Fruit fly (Drosophila melanogaster) whole organism, embryonic: ENCODE results near the gene CG45544.

Experiments
- B-H2 ChIP-seq: fragments of 200-800 bp; sonication (Bioruptor generic); optimal IDR thresholded peaks from 2 replicates; lab custom pipeline; 2018; ENCODE audit warnings: missing biosample characterization, mild to moderate bottlenecking, missing genetic modification characterization
- CG1024 ChIP-seq: fragments of 200-800 bp; sonication (Bioruptor generic); IDR thresholded peaks from 2 replicates; pipeline ENCODE4 v1.3.6; 2022; ENCODE audit warnings: missing biosample characterization, missing genetic modification characterization
- CG10431 ChIP-seq: fragments of 200-800 bp; sonication (Bioruptor generic); optimal IDR thresholded peaks from 3 replicates; lab custom pipeline; 2018; ENCODE audit warnings: missing biosample characterization, mild to moderate bottlenecking, missing genetic modification characterization
- CG10543 ChIP-seq: fragments of 200-800 bp; sonication (Bioruptor generic); optimal IDR thresholded peaks from 3 replicates; lab custom pipeline; 2017; ENCODE audit warnings: missing biosample characterization, mild to moderate bottlenecking, missing genetic modification characterization, moderate library complexity
- CG11504 ChIP-seq: fragments of 200-800 bp; sonication (Bioruptor generic); optimal IDR thresholded peaks from 3 replicates; lab custom pipeline; 2019; ENCODE audit warnings: missing biosample characterization, mild to moderate bottlenecking, missing genetic modification characterization, moderate library complexity
- CG13424 ChIP-seq: fragments of 200-800 bp; sonication (Bioruptor generic); optimal IDR thresholded peaks from 2 replicates; lab custom pipeline; 2019; ENCODE audit warnings: missing biosample characterization, mild to moderate bottlenecking, missing genetic modification characterization, moderate library complexity
- CG15479 ChIP-seq: fragments of 200-800 bp; sonication (Bioruptor generic); optimal IDR thresholded peaks from 3 replicates; lab custom pipeline; 2019; ENCODE audit warnings: missing biosample characterization, mild to moderate bottlenecking, missing genetic modification characterization, moderate library complexity
- CG17385 ChIP-seq: fragments of 200-800 bp; sonication (Bioruptor generic); optimal IDR thresholded peaks from 3 replicates; lab custom pipeline; 2018; ENCODE audit warnings: missing biosample characterization, mild to moderate bottlenecking, missing genetic modification characterization
- CG2120 ChIP-seq: fragments of 200-800 bp; sonication (Bioruptor generic); optimal IDR thresholded peaks from 3 replicates; lab custom pipeline; 2016; ENCODE audit warnings: missing biosample characterization, missing genetic modification characterization
- CG3163 ChIP-seq: fragments of 200-800 bp; sonication (Bioruptor generic); optimal IDR thresholded peaks from 3 replicates; lab custom pipeline; 2016; ENCODE audit warnings: missing biosample characterization, missing genetic modification characterization
- CG32532 ChIP-seq: fragments of 200-800 bp; sonication (Bioruptor generic); IDR thresholded peaks from 2 replicates; pipeline ENCODE4 v1.3.6; 2022; ENCODE audit warnings: missing biosample characterization, missing genetic modification characterization
- CG32772 ChIP-seq: fragments of 200-800 bp; sonication (Bioruptor generic); IDR thresholded peaks from 2 replicates; pipeline ENCODE4 v1.3.6; 2022; ENCODE audit warnings: missing biosample characterization, missing genetic modification characterization
- CG3407 ChIP-seq: fragments of 200-800 bp; sonication (Bioruptor generic); optimal IDR thresholded peaks from 2 replicates; lab custom pipeline; 2018; ENCODE audit warnings: missing biosample characterization, mild to moderate bottlenecking, missing genetic modification characterization
- CG34376 ChIP-seq: fragments of 200-800 bp; sonication (Bioruptor generic); optimal IDR thresholded peaks from 2 replicates; lab custom pipeline; 2018; ENCODE audit warnings: missing biosample characterization, mild to moderate bottlenecking, missing genetic modification characterization
- CG4282 ChIP-seq: fragments of 200-800 bp; sonication (Bioruptor generic); optimal IDR thresholded peaks from 2 replicates; lab custom pipeline; 2016; ENCODE audit warnings: missing biosample characterization, missing genetic modification characterization
- CG43689 ChIP-seq: fragments of 200-800 bp; sonication (Bioruptor generic); IDR thresholded peaks from 2 replicates; pipeline ENCODE4 v1.3.6; 2022; ENCODE audit warnings: missing biosample characterization, missing genetic modification characterization
- CG7745 ChIP-seq: fragments of 200-800 bp; sonication (Bioruptor generic); optimal IDR thresholded peaks from 2 replicates; lab custom pipeline; 2018; ENCODE audit warnings: missing biosample characterization, mild to moderate bottlenecking, missing genetic modification characterization, moderate library complexity
- CG9727 ChIP-seq: fragments of 200-800 bp; sonication (Bioruptor generic); optimal IDR thresholded peaks from 3 replicates; lab custom pipeline; 2017; ENCODE audit warnings: missing biosample characterization, mild to moderate bottlenecking, missing genetic modification characterization
- CG9932 ChIP-seq: fragments of 200-800 bp; sonication (Bioruptor generic); IDR thresholded peaks from 2 replicates; pipeline ENCODE4 v1.3.6; 2022; ENCODE audit warnings: missing biosample characterization, missing genetic modification characterization
- CHES-1-like ChIP-seq: fragments of 200-800 bp; sonication (Bioruptor generic); optimal IDR thresholded peaks from 2 replicates; lab custom pipeline; 2016; ENCODE audit warnings: missing biosample characterization, missing genetic modification characterization
- Camta ChIP-seq: fragments of 200-800 bp; sonication (Bioruptor generic); optimal IDR thresholded peaks from 2 replicates; lab custom pipeline; 2016; ENCODE audit warnings: missing biosample characterization, missing genetic modification characterization
- Doc2 ChIP-seq: fragments of 200-800 bp; sonication (Bioruptor generic); IDR thresholded peaks from 2 replicates; pipeline ENCODE4 v1.3.6; 2022; ENCODE audit warnings: missing biosample characterization, missing genetic modification characterization
- Drgx ChIP-seq: fragments of 200-800 bp; sonication (Bioruptor generic); IDR thresholded peaks from 2 replicates; pipeline ENCODE4 v1.3.6; 2022; ENCODE audit warnings: missing biosample characterization, missing genetic modification characterization
- Gsc ChIP-seq: fragments of 200-800 bp; sonication (Bioruptor generic); IDR thresholded peaks from 2 replicates; pipeline ENCODE4 v1.3.6; 2022; ENCODE audit warnings: missing biosample characterization, missing genetic modification characterization
- Gug ChIP-seq: fragments of 200-800 bp; sonication (Bioruptor generic); IDR thresholded peaks from 4 replicates; pipeline ENCODE4 v1.3.6; 2022; ENCODE audit warnings: missing biosample characterization, missing genetic modification characterization
- Med ChIP-seq: fragments of 200-800 bp; sonication (Bioruptor generic); peaks from one replicate; lab custom pipeline; 2016; ENCODE audit warnings: missing biosample characterization, missing genetic modification characterization, mild to moderate bottlenecking, inconsistent platforms, moderate library complexity
- Myb ChIP-seq: fragments of 200-800 bp; sonication (Bioruptor generic); optimal IDR thresholded peaks from 2 replicates; lab custom pipeline; 2016; ENCODE audit warnings: missing biosample characterization, missing genetic modification characterization
- NFAT ChIP-seq: fragments of 200-800 bp; sonication (Bioruptor generic); IDR thresholded peaks from 2 replicates; pipeline ENCODE4 v1.3.6; 2022; ENCODE audit warnings: missing biosample characterization, missing genetic modification characterization
- Pdp1 ChIP-seq, 2 experiments: fragments of 200-800 bp; sonication (Bioruptor generic); optimal IDR thresholded peaks; 3 replicates each; lab custom pipeline; 2016; ENCODE audit warnings: missing biosample characterization in 2 of 2, missing genetic modification characterization in 2 of 2, mild to moderate bottlenecking in 1 of 2, moderate library complexity in 1 of 2
- Trl ChIP-seq, 3 experiments: fragments of >200 bp in 2 of 3; fragments of 200-800 bp in 1 of 3; sonication (Bioruptor generic) in 1 of 3; optimal IDR thresholded peaks; 2 replicates in 1 of 3; 3 replicates in 2 of 3; lab custom pipeline; 2016 to 2017; ENCODE audit warnings: missing biosample characterization in 1 of 3, missing genetic modification characterization in 1 of 3
- ash1 ChIP-seq: fragments of 200-800 bp; sonication (Bioruptor generic); optimal IDR thresholded peaks from 2 replicates; lab custom pipeline; 2018; ENCODE audit warnings: missing biosample characterization, mild to moderate bottlenecking, missing genetic modification characterization
- bowl ChIP-seq: fragments of 200-800 bp; sonication (Bioruptor generic); IDR thresholded peaks from 2 replicates; pipeline ENCODE4 v1.3.6; 2022; ENCODE audit warnings: missing biosample characterization, missing genetic modification characterization
- chinmo ChIP-seq: fragments of 200-800 bp; sonication (Bioruptor generic); IDR thresholded peaks from 4 replicates; pipeline ENCODE4 v1.3.6; 2022; ENCODE audit warnings: missing biosample characterization, missing genetic modification characterization; ENCODE audit not compliant: partially characterized antibody
- crol ChIP-seq: fragments of 200-800 bp; sonication (Bioruptor generic); IDR thresholded peaks from 2 replicates; pipeline ENCODE4 v1.3.6; 2022; ENCODE audit warnings: missing biosample characterization, missing genetic modification characterization
- gem ChIP-seq: fragments of 200-800 bp; sonication (Bioruptor generic); optimal IDR thresholded peaks from 2 replicates; lab custom pipeline; 2019; ENCODE audit warnings: missing biosample characterization, mild to moderate bottlenecking, missing genetic modification characterization, moderate library complexity
- kah ChIP-seq: fragments of 200-800 bp; sonication (Bioruptor generic); optimal IDR thresholded peaks from 2 replicates; lab custom pipeline; 2018; ENCODE audit warnings: missing biosample characterization, mild to moderate bottlenecking, missing genetic modification characterization
- knrl ChIP-seq: fragments of 200-800 bp; sonication (Bioruptor generic); IDR thresholded peaks from 3 replicates; pipeline ENCODE4 v1.3.6; 2022; ENCODE audit warnings: missing biosample characterization, missing genetic modification characterization; ENCODE audit not compliant: partially characterized antibody
- lilli ChIP-seq: fragments of 200-800 bp; sonication (Bioruptor generic); optimal IDR thresholded peaks from 3 replicates; lab custom pipeline; 2016; ENCODE audit warnings: missing biosample characterization, missing genetic modification characterization
- lov ChIP-seq, 2 experiments: fragments of 200-800 bp in 1 of 2; fragments of >200 bp in 1 of 2; sonication (Bioruptor generic) in 1 of 2; IDR thresholded peaks in 1 of 2; optimal IDR thresholded peaks in 1 of 2; 2 replicates in 1 of 2; 3 replicates in 1 of 2; pipeline versions ENCODE4 v1.3.6 to Lab custom; 2017 to 2022; ENCODE audit warnings: missing biosample characterization in 1 of 2, missing genetic modification characterization in 1 of 2
- nerfin-1 ChIP-seq: fragments of 200-800 bp; sonication (Bioruptor generic); optimal IDR thresholded peaks from 3 replicates; lab custom pipeline; 2019; ENCODE audit warnings: missing biosample characterization, mild to moderate bottlenecking, missing genetic modification characterization, moderate library complexity
- pan ChIP-seq, 4 experiments: fragments of >200 bp in 3 of 4; fragments of 200-800 bp in 1 of 4; sonication (Bioruptor generic) in 1 of 4; optimal IDR thresholded peaks in 3 of 4; IDR thresholded peaks in 1 of 4; 2 replicates each; pipeline versions ENCODE4 v1.3.6 to Lab custom; 2017 to 2022; ENCODE audit warnings: missing biosample characterization in 2 of 4, missing genetic modification characterization in 2 of 4, mixed read lengths in 1 of 4
- pfk ChIP-seq: fragments of 200-800 bp; sonication (Bioruptor generic); optimal IDR thresholded peaks from 2 replicates; lab custom pipeline; 2018; ENCODE audit warnings: missing biosample characterization, mild to moderate bottlenecking, missing genetic modification characterization, moderate library complexity
- psq ChIP-seq: fragments of 200-800 bp; sonication (Bioruptor generic); optimal IDR thresholded peaks from 2 replicates; lab custom pipeline; 2017; ENCODE audit warnings: missing biosample characterization, missing genetic modification characterization
- rib ChIP-seq: fragments of 200-800 bp; sonication (Bioruptor generic); IDR thresholded peaks from 2 replicates; pipeline ENCODE4 v1.3.6; 2022; ENCODE audit warnings: missing biosample characterization, missing genetic modification characterization
- slbo ChIP-seq: fragments of 200-800 bp; sonication (Bioruptor generic); IDR thresholded peaks from 2 replicates; pipeline ENCODE4 v1.3.6; 2022; ENCODE audit warnings: missing biosample characterization, missing genetic modification characterization
- sqz ChIP-seq: fragments of 200-800 bp; sonication (Bioruptor generic); optimal IDR thresholded peaks from 3 replicates; lab custom pipeline; 2018; ENCODE audit warnings: missing biosample characterization, mild to moderate bottlenecking, missing genetic modification characterization
- yki ChIP-seq: fragments of >200 bp; optimal IDR thresholded peaks from 3 replicates; lab custom pipeline; 2018
- zen ChIP-seq: fragments of 200-800 bp; sonication (Bioruptor generic); optimal IDR thresholded peaks from 3 replicates; lab custom pipeline; 2018; ENCODE audit warnings: missing biosample characterization, mild to moderate bottlenecking, missing genetic modification characterization, moderate library complexity
- zfh2 ChIP-seq: fragments of 200-800 bp; sonication (Bioruptor generic); optimal IDR thresholded peaks from 2 replicates; lab custom pipeline; 2016; ENCODE audit warnings: missing biosample characterization, missing genetic modification characterization

Gene CG45544

DNA sequence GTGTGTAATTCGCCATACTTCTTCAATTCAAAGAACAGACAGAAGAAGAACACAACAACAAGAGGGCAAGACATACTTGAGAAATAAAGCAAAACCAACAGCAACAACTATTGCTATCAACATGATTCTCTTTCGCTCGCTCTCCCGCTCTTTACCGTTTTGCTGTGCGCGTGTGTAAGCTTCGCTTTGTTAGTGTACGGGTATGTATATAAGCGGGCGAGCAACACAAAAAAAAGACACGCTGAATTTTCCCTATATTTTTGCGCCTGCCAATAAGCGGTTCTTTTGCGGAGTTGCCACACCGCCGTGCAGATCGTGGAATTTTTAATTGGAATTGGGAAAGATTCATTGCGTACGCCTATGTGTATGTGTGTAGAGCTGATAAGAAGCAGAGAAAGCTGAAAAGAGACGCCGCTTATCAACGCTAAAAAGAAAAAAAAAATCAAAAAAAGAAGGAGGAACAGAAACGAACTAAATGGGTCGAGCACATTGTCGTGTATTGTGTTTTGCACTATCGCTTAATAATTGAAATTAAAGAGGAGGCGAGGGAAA, 41.2 kb upstream of the CG45544 start (continued):
- peak; percentile 63 for TF ChIP-seq CG17385
- TF ChIP-seq CG10431 (GFP tag; lab: Kevin White, UChicago), result no peak
- peak; percentile 5 for TF ChIP-seq lilli (GFP tag; lab: Kevin White, UChicago)
- no peak for TF ChIP-seq Gsc (GFP tag; lab: Robert Waterston, UW)
- no peak for TF ChIP-seq CG4282 (GFP tag; lab: Kevin White, UChicago)
- TF ChIP-seq rib, result peak; percentile 9; the same call in 1 of the 2 replicates
- no peak for TF ChIP-seq knrl
- TF ChIP-seq CG43689 (GFP tag; lab: Robert Waterston, UW), result no peak
- peak; percentile 63 for TF ChIP-seq nerfin-1 (tag; lab: Kevin White, UChicago)
- TF ChIP-seq Gug (GFP tag; lab: Robert Waterston, UW), result no peak
- peak; percentile 20 for TF ChIP-seq CG2120
- TF ChIP-seq Trl (optimal IDR thresholded peaks at IDR 0.05; lab: Kevin White, UChicago), result peak; percentile 73 to 77
- peak; percentile 8 for TF ChIP-seq Trl (GFP tag; optimal IDR thresholded peaks at IDR 0.05; lab: Kevin White, UChicago)
- no peak for TF ChIP-seq zfh2 (GFP tag; lab: Kevin White, UChicago)
- peak; percentile 55 for TF ChIP-seq Med (GFP tag; lab: Kevin White, UChicago)
- TF ChIP-seq bowl, result no peak
- TF ChIP-seq gem (tag; lab: Kevin White, UChicago), result peak; percentile 14
- TF ChIP-seq kah (GFP tag; lab: Kevin White, UChicago), result no peak
- TF ChIP-seq CG11504 (tag; lab: Kevin White, UChicago), result peak; percentile 74
- TF ChIP-seq Doc2 (GFP tag; lab: Robert Waterston, UW), result no peak
- TF ChIP-seq pfk (GFP tag; lab: Kevin White, UChicago), result peak; percentile 40
- peak; percentile 14 for TF ChIP-seq yki
- no peak for TF ChIP-seq Camta (GFP tag; lab: Kevin White, UChicago)
- peak; percentile 78 for TF ChIP-seq CG15479 (GFP tag; lab: Kevin White, UChicago)
- 0 out of 2 replicates have a peak, but pooled peaks have one; percentile 19 for TF ChIP-seq slbo
- peak; percentile 66; the same call in 1 of the 2 replicates for TF ChIP-seq NFAT
- TF ChIP-seq pan (optimal IDR thresholded peaks at IDR 0.05; lab: Kevin White, UChicago), result no peak
- peak in 1 of 2 experiments; percentile 25 for TF ChIP-seq pan (GFP tag; optimal IDR thresholded peaks at IDR 0.05 in 1 of 2, IDR thresholded peaks at IDR 0.05 in 1 of 2)
- 0 out of 4 replicates have a peak, but pooled peaks have one; percentile 54 for TF ChIP-seq chinmo (GFP tag; lab: Robert Waterston, UW)
- peak; percentile 82 for TF ChIP-seq CG34376 (GFP tag; lab: Kevin White, UChicago)
- peak; percentile 90 for TF ChIP-seq CG3163 (GFP tag; lab: Kevin White, UChicago)
- TF ChIP-seq Pdp1 (GFP tag; optimal IDR thresholded peaks at IDR 0.05; lab: Kevin White, UChicago), result peak in 1 of 2 experiments; percentile 46
- TF ChIP-seq sqz, result peak; percentile 64
- peak; percentile 46 for TF ChIP-seq CG32532 (GFP tag; lab: Robert Waterston, UW)
- TF ChIP-seq CG9932 (GFP tag; lab: Robert Waterston, UW), result peak; percentile 42; the same call in 1 of the 2 replicates
- TF ChIP-seq zen (tag; lab: Kevin White, UChicago), result peak; percentile 8
- TF ChIP-seq Myb (GFP tag; lab: Kevin White, UChicago), result no peak
- no peak for TF ChIP-seq ash1 (GFP tag; lab: Kevin White, UChicago)
- TF ChIP-seq CG7745, result no peak
- no peak for TF ChIP-seq CG13424 (tag; lab: Kevin White, UChicago)
- TF ChIP-seq lov (optimal IDR thresholded peaks at IDR 0.05; lab: Kevin White, UChicago), result no peak
- TF ChIP-seq lov (GFP tag; IDR thresholded peaks at IDR 0.05; lab: Robert Waterston, UW), result no peak
- TF ChIP-seq crol (GFP tag; lab: Robert Waterston, UW), result peak; percentile 27; the same call in 1 of the 2 replicates
- TF ChIP-seq CG3407 (GFP tag; lab: Kevin White, UChicago), result no peak
- TF ChIP-seq CHES-1-like, result peak; percentile 16
- peak; percentile 7 for TF ChIP-seq psq (GFP tag; lab: Kevin White, UChicago)
- peak; percentile 7 for TF ChIP-seq CG9727 (GFP tag; lab: Kevin White, UChicago)
- TF ChIP-seq Drgx (GFP tag; lab: Robert Waterston, UW), result peak; percentile 70
- TF ChIP-seq CG1024 (GFP tag; lab: Robert Waterston, UW), result no peak
- TF ChIP-seq CG32772, result peak; percentile 64
- TF ChIP-seq B-H2, result no peak
- peak; percentile 51 for TF ChIP-seq CG10543
